Worm (Caenorhabditis elegans): ENCODE measurements around the gene ser-2.

ser-2 gene

ce11 chrX:15339807-15340596 is 37.2 kb upstream of the ser-2 start, which contains the start of gene Y15E3A.5 (continued):
- TF ChIP-seq efl-1 (optimal IDR thresholded peaks at IDR 0.05) (peak in 1 of 2 experiments; percentile 17), efl-1 (GFP tag; optimal IDR thresholded peaks at IDR 0.05 in 1 of 2) (peak in 1 of 2 experiments; percentile 88), nhr-85 (tag) (peak; percentile 98), pqm-1 (tag; optimal IDR thresholded peaks at IDR 0.05) (no peak), C16A3.4 (tag; optimal IDR thresholded peaks at IDR 0.05) (peak; percentile 64), lir-3 (tag; optimal IDR thresholded peaks at IDR 0.05; ENCODE audit: poor library complexity) (no peak), ets-5 (GFP tag; IDR thresholded peaks at IDR 0.05) (no peak)

- TF ChIP-seq ceh-82 (tag; optimal IDR thresholded peaks at IDR 0.05) (no peak), nhr-85 (tag) (no peak), elt-3 (tag; optimal IDR thresholded peaks at IDR 0.05) (no peak), snu-23 (GFP tag; optimal IDR thresholded peaks at IDR 0.05) (peak; percentile 36), nhr-11 (tag; optimal IDR thresholded peaks at IDR 0.05) (no peak), swsn-7 (tag; optimal IDR thresholded peaks at IDR 0.05) (peak; percentile 7), nhr-77 (tag; optimal IDR thresholded peaks at IDR 0.05) (no peak), ztf-4 (tag; optimal IDR thresholded peaks at IDR 0.05) (no peak), mab-9 (GFP tag; IDR thresholded peaks at IDR 0.05) (no peak), lir-3 (tag; optimal IDR thresholded peaks at IDR 0.05; ENCODE audit: poor library complexity) (no peak), aha-1 (tag; optimal IDR thresholded peaks at IDR 0.05) (no peak), rnt-1 (tag; optimal IDR thresholded peaks at IDR 0.05) (peak; percentile 77), lsy-2 (tag; optimal IDR thresholded peaks at IDR 0.05) (peak in 1 of 2 experiments; percentile 32), lin-35 (GFP tag; optimal IDR thresholded peaks at IDR 0.05) (no peak), C04F5.9 (tag; optimal IDR thresholded peaks at IDR 0.05) (no peak), zag-1 (tag; optimal IDR thresholded peaks at IDR 0.05) (no peak), F16B12.6 (tag; optimal IDR thresholded peaks at IDR 0.05) (no peak), mdl-1 (tag; optimal IDR thresholded peaks at IDR 0.05) (peak in 1 of 2 experiments; percentile 35), nhr-28 (tag; optimal IDR thresholded peaks at IDR 0.05) (no peak), hlh-4 (tag; optimal IDR thresholded peaks at IDR 0.05) (no peak), egl-13 (tag; optimal IDR thresholded peaks at IDR 0.05) (no peak), irx-1 (tag; optimal IDR thresholded peaks at IDR 0.05) (no peak), nhr-19 (GFP tag; conservative IDR thresholded peaks at IDR 0.05) (peak; percentile 51; the same call in 1 of the 2 replicates), snpc-4 (tag; optimal IDR thresholded peaks at IDR 0.05) (peak; percentile 10), nhr-12 (tag; optimal IDR thresholded peaks at IDR 0.05) (no peak), unc-62 (GFP tag; optimal IDR thresholded peaks at IDR 0.05) (no peak), unc-130 (tag; optimal IDR thresholded peaks at IDR 0.05) (peak; percentile 54), pax-3 (tag; optimal IDR thresholded peaks at IDR 0.05) (no peak), ceh-90 (tag; optimal IDR thresholded peaks at IDR 0.05) (no peak), lin-39 (tag; optimal IDR thresholded peaks at IDR 0.05) (peak; percentile 42), nhr-71 (tag; optimal IDR thresholded peaks at IDR 0.05) (peak; percentile 78), ama-1 (optimal IDR thresholded peaks at IDR 0.05) (no peak), sox-4 (tag; optimal IDR thresholded peaks at IDR 0.05) (no peak), skn-1 (tag; optimal IDR thresholded peaks at IDR 0.05) (peak; percentile 33), lin-13 (GFP tag; optimal IDR thresholded peaks at IDR 0.05) (no peak), hpl-2 (GFP tag; optimal IDR thresholded peaks at IDR 0.05) (no peak), nhr-20 (tag; optimal IDR thresholded peaks at IDR 0.05) (peak; percentile 43), C16A3.4 (tag; optimal IDR thresholded peaks at IDR 0.05) (no peak), dsc-1 (tag; optimal IDR thresholded peaks at IDR 0.05) (no peak), ztf-11 (tag; optimal IDR thresholded peaks at IDR 0.05) (no peak), lin-14 (GFP tag; optimal IDR thresholded peaks at IDR 0.05) (peak; percentile 82), nhr-237 (tag; optimal IDR thresholded peaks at IDR 0.05) (no peak), lin-15B (tag; optimal IDR thresholded peaks at IDR 0.05) (no peak)
Observed at ce11 chrX:15338195-15338594, 35.4 kb upstream of the ser-2 start.

All from whole organism, L1 larva.